Fruit fly (Drosophila melanogaster): Measurements from ENCODE around the gene CG18789.

Gene CG18789

DNA sequence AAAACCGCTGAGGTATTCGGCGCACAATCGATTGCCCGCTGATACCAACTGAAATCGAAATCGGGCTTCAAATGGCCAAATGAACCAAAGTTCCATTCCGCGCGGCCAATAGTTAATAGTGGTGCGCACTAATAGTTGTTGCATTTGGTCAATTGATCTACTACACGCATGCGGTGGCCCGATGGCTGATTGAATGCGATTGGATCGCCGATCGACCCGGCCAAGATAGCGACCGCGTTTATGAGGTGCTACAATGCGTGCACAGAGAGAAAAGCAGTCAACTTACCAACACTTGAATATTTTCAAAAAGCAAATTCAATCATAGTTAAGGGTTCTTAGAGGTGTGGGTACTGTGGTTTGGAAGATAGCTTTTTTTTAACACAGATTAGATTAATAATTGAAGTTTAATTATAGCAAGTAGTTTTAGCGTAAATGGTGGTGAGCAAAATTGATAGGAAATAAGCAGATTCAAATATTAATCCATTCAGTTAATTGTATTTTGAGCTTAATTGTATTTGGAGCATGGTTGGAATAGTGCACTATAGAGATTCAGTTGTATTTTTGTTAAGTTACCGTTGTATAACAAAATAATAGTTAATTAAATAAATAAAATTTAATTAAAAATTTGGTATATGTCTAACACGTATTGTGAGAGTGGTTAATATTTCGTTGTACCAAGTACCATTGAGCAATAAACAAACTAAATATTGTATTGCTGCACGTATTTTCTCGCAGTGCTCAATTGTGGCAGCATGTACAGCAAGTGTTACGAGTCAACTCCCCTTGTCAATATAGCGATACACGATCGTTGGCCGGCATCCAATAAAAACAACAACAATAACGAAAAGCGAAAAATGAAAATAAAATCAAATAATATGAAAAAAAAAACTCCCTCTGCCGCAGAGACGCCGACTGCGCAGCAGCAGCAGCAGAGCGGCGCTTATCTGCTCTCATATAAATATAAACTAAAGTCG lies 31.5 kb upstream of the CG18789 start (continued):
- TF ChIP-seq CG17361 (GFP tag; IDR thresholded peaks at IDR 0.05) (peak; percentile 89), Dll (GFP tag; IDR thresholded peaks at IDR 0.05; ENCODE audit: partially characterized antibody) (no peak), nerfin-1 (tag; optimal IDR thresholded peaks at IDR 0.05) (peak; percentile 3), Chrac-16 (GFP tag; optimal IDR thresholded peaks at IDR 0.05) (peak; percentile 56), Fer3 (tag; optimal IDR thresholded peaks at IDR 0.05) (peak; percentile 24), gt (GFP tag; IDR thresholded peaks at IDR 0.05) (no peak), BtbVII (GFP tag; optimal IDR thresholded peaks at IDR 0.05) (no peak), Sox100B (GFP tag; optimal IDR thresholded peaks at IDR 0.05) (peak; percentile 78), zen (tag; optimal IDR thresholded peaks at IDR 0.05) (peak; percentile 3), vnd (GFP tag; IDR thresholded peaks at IDR 0.05; ENCODE audit: partially characterized antibody) (no peak), Bteb2 (GFP tag; optimal IDR thresholded peaks at IDR 0.05) (peak; percentile 10), CG6254 (GFP tag; optimal IDR thresholded peaks at IDR 0.05) (peak; percentile 11), CG33213 (GFP tag; optimal IDR thresholded peaks at IDR 0.05) (no peak), CG13296 (GFP tag; optimal IDR thresholded peaks at IDR 0.05) (peak; percentile 32), mld (GFP tag; IDR thresholded peaks at IDR 0.05; ENCODE audit: partially characterized antibody) (no peak), CG6854 (GFP tag; optimal IDR thresholded peaks at IDR 0.05) (no peak), Dip2 (GFP tag; IDR thresholded peaks at IDR 0.05) (no peak), pho (GFP tag; optimal IDR thresholded peaks at IDR 0.05) (peak; percentile 35), CG10543 (GFP tag; optimal IDR thresholded peaks at IDR 0.05) (peak; percentile 3), Hmx (GFP tag; optimal IDR thresholded peaks at IDR 0.05) (no peak), slou (GFP tag; optimal IDR thresholded peaks at IDR 0.05) (no peak), tap (tag; optimal IDR thresholded peaks at IDR 0.05) (no peak), CG6654 (GFP tag; optimal IDR thresholded peaks at IDR 0.05) (peak; percentile 34), Gsc (GFP tag; IDR thresholded peaks at IDR 0.05) (no peak), tx (GFP tag; optimal IDR thresholded peaks at IDR 0.05) (peak; percentile 11), CG12391 (tag; optimal IDR thresholded peaks at IDR 0.05) (peak; percentile 69), ewg (GFP tag; optimal IDR thresholded peaks at IDR 0.05) (peak; percentile 44), Dbx (GFP tag; IDR thresholded peaks at IDR 0.05) (no peak), CG10654 (GFP tag; optimal IDR thresholded peaks at IDR 0.05) (peak; percentile 34), CG6765 (GFP tag; optimal IDR thresholded peaks at IDR 0.05) (peak; percentile 0), CG10462 (GFP tag; optimal IDR thresholded peaks at IDR 0.05) (peak; percentile 6), CG9797 (GFP tag; optimal IDR thresholded peaks at IDR 0.05) (no peak), CG15514 (GFP tag; optimal IDR thresholded peaks at IDR 0.05) (peak; percentile 95), Hsf (GFP tag; optimal IDR thresholded peaks at IDR 0.05) (peak; percentile 52), tll (GFP tag; optimal IDR thresholded peaks at IDR 0.05) (no peak), sima (GFP tag; optimal IDR thresholded peaks at IDR 0.05) (no peak), CG18619 (GFP tag; optimal IDR thresholded peaks at IDR 0.05) (peak; percentile 79), CG8944 (GFP tag; optimal IDR thresholded peaks at IDR 0.05) (peak; percentile 37), fu2 (GFP tag; optimal IDR thresholded peaks at IDR 0.05) (peak; percentile 11), dm (GFP tag; optimal IDR thresholded peaks at IDR 0.05) (peak; percentile 35), CG9437 (GFP tag; optimal IDR thresholded peaks at IDR 0.05) (peak; percentile 83), CG11247 (GFP tag; IDR thresholded peaks at IDR 0.05) (peak; percentile 31; the same call in 1 of the 2 replicates), ro (GFP tag; IDR thresholded peaks at IDR 0.05) (no peak), jumu (GFP tag; optimal IDR thresholded peaks at IDR 0.05) (peak; percentile 5), dimm (GFP tag; IDR thresholded peaks at IDR 0.05) (peak; percentile 13; the same call in 1 of the 2 replicates), grn (GFP tag; optimal IDR thresholded peaks at IDR 0.05) (peak; percentile 95), Fer1 (GFP tag; optimal IDR thresholded peaks at IDR 0.05) (no peak), CG7357 (GFP tag; IDR thresholded peaks at IDR 0.05) (0 out of 3 replicates have a peak, but pooled peaks have one; percentile 27)
